Fruit fly (Drosophila melanogaster) whole organism, embryonic: ENCODE measurements around the gene CG4467.

Experiments
- Blimp-1 ChIP-seq: fragments of 200-800 bp; sonication (Bioruptor generic); optimal IDR thresholded peaks from 3 replicates; lab custom pipeline; 2018; ENCODE audit warnings: missing biosample characterization, missing genetic modification characterization, mild to moderate bottlenecking, moderate library complexity, missing genetic modification reagents
- C15 ChIP-seq: fragments of 200-800 bp; sonication (Bioruptor generic); IDR thresholded peaks from 3 replicates; pipeline ENCODE4 v1.3.6; 2022; ENCODE audit warnings: missing biosample characterization, missing genetic modification characterization
- CG1024 ChIP-seq: fragments of 200-800 bp; sonication (Bioruptor generic); IDR thresholded peaks from 2 replicates; pipeline ENCODE4 v1.3.6; 2022; ENCODE audit warnings: missing biosample characterization, missing genetic modification characterization
- CG10979 ChIP-seq: fragments of 200-800 bp; sonication (Bioruptor generic); optimal IDR thresholded peaks from 2 replicates; lab custom pipeline; 2018; ENCODE audit warnings: missing biosample characterization, mild to moderate bottlenecking, missing genetic modification characterization, moderate library complexity
- CG11696 ChIP-seq: fragments of 200-800 bp; sonication (Bioruptor generic); IDR thresholded peaks from 2 replicates; pipeline ENCODE4 v1.3.6; 2022; ENCODE audit warnings: missing biosample characterization, missing genetic modification characterization
- CG15479 ChIP-seq: fragments of 200-800 bp; sonication (Bioruptor generic); optimal IDR thresholded peaks from 3 replicates; lab custom pipeline; 2019; ENCODE audit warnings: missing biosample characterization, mild to moderate bottlenecking, missing genetic modification characterization, moderate library complexity
- CG15514 ChIP-seq: fragments of 200-800 bp; sonication (Bioruptor generic); optimal IDR thresholded peaks from 3 replicates; lab custom pipeline; 2017; ENCODE audit warnings: missing biosample characterization, missing genetic modification characterization, mild to moderate bottlenecking, moderate library complexity, missing genetic modification reagents
- CG1603 ChIP-seq: fragments of 200-800 bp; sonication (Bioruptor generic); optimal IDR thresholded peaks from 2 replicates; lab custom pipeline; 2019; ENCODE audit warnings: missing biosample characterization, mild to moderate bottlenecking, missing genetic modification characterization, moderate library complexity
- CG16863 ChIP-seq: fragments of 200-800 bp; sonication (Bioruptor generic); optimal IDR thresholded peaks from 3 replicates; lab custom pipeline; 2016; ENCODE audit warnings: missing biosample characterization, missing genetic modification characterization
- CG17829 ChIP-seq: fragments of 200-800 bp; optimal IDR thresholded peaks from 2 replicates; lab custom pipeline; 2019; ENCODE audit warnings: missing biosample characterization, mild to moderate bottlenecking, missing genetic modification characterization, moderate library complexity
- CG18262 ChIP-seq: fragments of 200-800 bp; optimal IDR thresholded peaks from 3 replicates; lab custom pipeline; 2019; ENCODE audit warnings: missing biosample characterization, mild to moderate bottlenecking, missing genetic modification characterization, moderate library complexity
- CG18619 ChIP-seq: fragments of 200-800 bp; sonication (Bioruptor generic); optimal IDR thresholded peaks from 3 replicates; lab custom pipeline; 2017; ENCODE audit warnings: missing biosample characterization, mild to moderate bottlenecking, missing genetic modification characterization
- CG2129 ChIP-seq: fragments of 200-800 bp; sonication (Bioruptor generic); IDR thresholded peaks from 2 replicates; pipeline ENCODE4 v1.3.6; 2022; ENCODE audit warnings: missing biosample characterization, missing genetic modification characterization; ENCODE audit not compliant: partially characterized antibody
- CG31224 ChIP-seq: fragments of 200-800 bp; sonication (Bioruptor generic); IDR thresholded peaks from 2 replicates; pipeline ENCODE4 v1.3.6; 2022; ENCODE audit warnings: missing biosample characterization, missing genetic modification characterization
- CG3407 ChIP-seq: fragments of 200-800 bp; sonication (Bioruptor generic); optimal IDR thresholded peaks from 2 replicates; lab custom pipeline; 2018; ENCODE audit warnings: missing biosample characterization, mild to moderate bottlenecking, missing genetic modification characterization
- CG6689 ChIP-seq: fragments of 200-800 bp; sonication (Bioruptor generic); IDR thresholded peaks from 2 replicates; pipeline ENCODE4 v1.3.6; 2022; ENCODE audit warnings: missing biosample characterization, missing genetic modification characterization
- CG7556 ChIP-seq: fragments of 200-800 bp; sonication (Bioruptor generic); optimal IDR thresholded peaks from 2 replicates; lab custom pipeline; 2017; ENCODE audit warnings: missing biosample characterization, mild to moderate bottlenecking, missing genetic modification characterization
- CG7786 ChIP-seq: fragments of 200-800 bp; sonication (Bioruptor generic); optimal IDR thresholded peaks from 2 replicates; lab custom pipeline; 2016; ENCODE audit warnings: missing biosample characterization, missing genetic modification characterization
- CG7928 ChIP-seq: fragments of 200-800 bp; sonication (Bioruptor generic); optimal IDR thresholded peaks from 2 replicates; lab custom pipeline; 2017; ENCODE audit warnings: missing biosample characterization, mild to moderate bottlenecking, missing genetic modification characterization
- CG9932 ChIP-seq: fragments of 200-800 bp; sonication (Bioruptor generic); IDR thresholded peaks from 2 replicates; pipeline ENCODE4 v1.3.6; 2022; ENCODE audit warnings: missing biosample characterization, missing genetic modification characterization
- Camta ChIP-seq: fragments of 200-800 bp; sonication (Bioruptor generic); optimal IDR thresholded peaks from 2 replicates; lab custom pipeline; 2016; ENCODE audit warnings: missing biosample characterization, missing genetic modification characterization
- Chrac-16 ChIP-seq: fragments of 200-800 bp; sonication (Bioruptor generic); optimal IDR thresholded peaks from 3 replicates; lab custom pipeline; 2016; ENCODE audit warnings: missing biosample characterization, missing genetic modification characterization
- Dfd ChIP-seq, 2 experiments: fragments of >200 bp; optimal IDR thresholded peaks; 2 replicates each; lab custom pipeline; 2017; ENCODE audit warnings: missing biosample characterization in 2 of 2, missing genetic modification characterization in 2 of 2
- Dll ChIP-seq: fragments of 200-800 bp; sonication (Bioruptor generic); IDR thresholded peaks from 4 replicates; pipeline ENCODE4 v1.3.6; 2022; ENCODE audit warnings: missing biosample characterization, missing genetic modification characterization; ENCODE audit not compliant: partially characterized antibody
- Drgx ChIP-seq: fragments of 200-800 bp; sonication (Bioruptor generic); IDR thresholded peaks from 2 replicates; pipeline ENCODE4 v1.3.6; 2022; ENCODE audit warnings: missing biosample characterization, missing genetic modification characterization
- H2.0 ChIP-seq: fragments of 200-800 bp; sonication (Bioruptor generic); IDR thresholded peaks from 2 replicates; pipeline ENCODE4 v1.3.6; 2022; ENCODE audit warnings: missing biosample characterization, missing genetic modification characterization
- HHEX ChIP-seq: fragments of 200-800 bp; sonication (Bioruptor generic); optimal IDR thresholded peaks from 3 replicates; lab custom pipeline; 2017; ENCODE audit warnings: missing biosample characterization, mild to moderate bottlenecking, missing genetic modification characterization, missing genetic modification reagents
- HmgD ChIP-seq: fragments of 200-800 bp; sonication (Bioruptor generic); optimal IDR thresholded peaks from 3 replicates; lab custom pipeline; 2016; ENCODE audit warnings: missing biosample characterization, missing genetic modification characterization
- Hr3 ChIP-seq: fragments of 200-800 bp; sonication (Bioruptor generic); optimal IDR thresholded peaks from 3 replicates; lab custom pipeline; 2016; ENCODE audit warnings: missing biosample characterization, missing genetic modification characterization
- Mad ChIP-seq: fragments of 200-800 bp; sonication (Bioruptor generic); optimal IDR thresholded peaks from 2 replicates; lab custom pipeline; 2016; ENCODE audit warnings: missing biosample characterization, missing genetic modification characterization
- Meics ChIP-seq: fragments of 200-800 bp; sonication (Bioruptor generic); optimal IDR thresholded peaks from 2 replicates; lab custom pipeline; 2017; ENCODE audit warnings: missing biosample characterization, mild to moderate bottlenecking, missing genetic modification characterization
- Nf-YC ChIP-seq: fragments of 200-800 bp; optimal IDR thresholded peaks from 3 replicates; lab custom pipeline; 2019; ENCODE audit warnings: missing biosample characterization, mild to moderate bottlenecking, missing genetic modification characterization, moderate library complexity
- Ptx1 ChIP-seq: fragments of 200-800 bp; sonication (Bioruptor generic); IDR thresholded peaks from 2 replicates; pipeline ENCODE4 v1.3.6; 2022; ENCODE audit warnings: missing biosample characterization, missing genetic modification characterization
- Rfx ChIP-seq: fragments of 200-800 bp; sonication (Bioruptor generic); IDR thresholded peaks from 2 replicates; pipeline ENCODE4 v1.3.6; 2022; ENCODE audit warnings: missing biosample characterization, missing genetic modification characterization
- Sox102F ChIP-seq: fragments of 200-800 bp; sonication (Bioruptor generic); optimal IDR thresholded peaks from 2 replicates; lab custom pipeline; 2018; ENCODE audit warnings: missing biosample characterization, mild to moderate bottlenecking, missing genetic modification characterization, moderate library complexity
- abd-A ChIP-seq: fragments of 200-800 bp; sonication (Bioruptor generic); optimal IDR thresholded peaks from 3 replicates; lab custom pipeline; 2019; ENCODE audit warnings: missing biosample characterization, mild to moderate bottlenecking, missing genetic modification characterization, moderate library complexity
- al ChIP-seq: fragments of 200-800 bp; sonication (Bioruptor generic); IDR thresholded peaks from 2 replicates; pipeline ENCODE4 v1.3.6; 2022; ENCODE audit warnings: missing biosample characterization, missing genetic modification characterization
- bbx ChIP-seq: fragments of 200-800 bp; sonication (Bioruptor generic); IDR thresholded peaks from 2 replicates; pipeline ENCODE4 v1.3.6; 2022; ENCODE audit warnings: missing biosample characterization, missing genetic modification characterization; ENCODE audit not compliant: partially characterized antibody
- chinmo ChIP-seq: fragments of 200-800 bp; sonication (Bioruptor generic); IDR thresholded peaks from 4 replicates; pipeline ENCODE4 v1.3.6; 2022; ENCODE audit warnings: missing biosample characterization, missing genetic modification characterization; ENCODE audit not compliant: partially characterized antibody
- dmrt99B ChIP-seq: fragments of 200-800 bp; sonication (Bioruptor generic); optimal IDR thresholded peaks from 2 replicates; lab custom pipeline; 2018; ENCODE audit warnings: missing biosample characterization, mild to moderate bottlenecking, missing genetic modification characterization, moderate library complexity
- fd64A ChIP-seq: fragments of 200-800 bp; sonication (Bioruptor generic); optimal IDR thresholded peaks from 3 replicates; lab custom pipeline; 2018; ENCODE audit warnings: missing biosample characterization, mild to moderate bottlenecking, missing genetic modification characterization
- grn ChIP-seq: fragments of 200-800 bp; sonication (Bioruptor generic); optimal IDR thresholded peaks from 3 replicates; lab custom pipeline; 2017; ENCODE audit warnings: missing biosample characterization, missing genetic modification characterization
- gt ChIP-seq: fragments of 200-800 bp; sonication (Bioruptor generic); IDR thresholded peaks from 2 replicates; pipeline ENCODE4 v1.3.6; 2022; ENCODE audit warnings: missing biosample characterization, missing genetic modification characterization
- ham ChIP-seq: fragments of 200-800 bp; sonication (Bioruptor generic); IDR thresholded peaks from 2 replicates; pipeline ENCODE4 v1.3.6; 2022; ENCODE audit warnings: missing biosample characterization, missing genetic modification characterization
- kay ChIP-seq: fragments of 200-800 bp; sonication (Bioruptor generic); optimal IDR thresholded peaks from 2 replicates; lab custom pipeline; 2016; ENCODE audit warnings: missing biosample characterization, missing genetic modification characterization
- klu ChIP-seq: fragments of 200-800 bp; sonication (Bioruptor generic); IDR thresholded peaks from 2 replicates; pipeline ENCODE4 v1.3.6; 2022; ENCODE audit warnings: missing biosample characterization, missing genetic modification characterization
- pb ChIP-seq: fragments of 200-800 bp; sonication (Bioruptor generic); optimal IDR thresholded peaks from 3 replicates; lab custom pipeline; 2016; ENCODE audit warnings: missing biosample characterization, missing genetic modification characterization
- sqz ChIP-seq: fragments of 200-800 bp; sonication (Bioruptor generic); optimal IDR thresholded peaks from 3 replicates; lab custom pipeline; 2018; ENCODE audit warnings: missing biosample characterization, mild to moderate bottlenecking, missing genetic modification characterization
- sug ChIP-seq: fragments of 200-800 bp; optimal IDR thresholded peaks from 2 replicates; lab custom pipeline; 2019; ENCODE audit warnings: missing biosample characterization, mild to moderate bottlenecking, missing genetic modification characterization, moderate library complexity
- tx ChIP-seq: fragments of 200-800 bp; sonication (Bioruptor generic); optimal IDR thresholded peaks from 2 replicates; lab custom pipeline; 2016; ENCODE audit warnings: missing biosample characterization, missing genetic modification characterization
- usp ChIP-seq: fragments of >200 bp; optimal IDR thresholded peaks from 2 replicates; lab custom pipeline; 2017; ENCODE audit warnings: missing biosample characterization, missing genetic modification characterization

CG4467 gene

dm6 chr3R:23295360-23295772, 46.7 kb upstream of the CG4467 start (continued):
- no peak for TF ChIP-seq CG16863 (GFP tag; lab: Kevin White, UChicago)
- no peak for TF ChIP-seq Sox102F (GFP tag; lab: Kevin White, UChicago)
- TF ChIP-seq pb = peak; percentile 37
- TF ChIP-seq CG31224 = no peak
- TF ChIP-seq CG11696 (GFP tag; lab: Robert Waterston, UW) = no peak
- TF ChIP-seq fd64A (GFP tag; lab: Kevin White, UChicago) = peak; percentile 25
- TF ChIP-seq abd-A = peak; percentile 75
- TF ChIP-seq CG15514 (GFP tag; lab: Kevin White, UChicago) = peak; percentile 8
- TF ChIP-seq CG15479 (GFP tag; lab: Kevin White, UChicago) = peak; percentile 63
- TF ChIP-seq Meics (GFP tag; lab: Kevin White, UChicago) = peak; percentile 26
- no peak for TF ChIP-seq C15 (GFP tag; lab: Robert Waterston, UW)
- no peak for TF ChIP-seq Dfd (GFP tag; optimal IDR thresholded peaks at IDR 0.05; lab: Kevin White, UChicago)
- peak; percentile 42 for TF ChIP-seq CG10979 (tag; lab: Kevin White, UChicago)
- TF ChIP-seq klu (GFP tag; lab: Robert Waterston, UW) = no peak
- peak; percentile 49 for TF ChIP-seq CG17829
- peak; percentile 52; the same call in 1 of the 2 replicates for TF ChIP-seq Drgx (GFP tag; lab: Robert Waterston, UW)
- peak; percentile 20 for TF ChIP-seq Mad
- TF ChIP-seq CG6689 = peak; percentile 25; the same call in 1 of the 2 replicates
- TF ChIP-seq CG7786 = no peak
- peak; percentile 91 for TF ChIP-seq grn (GFP tag; lab: Kevin White, UChicago)
- TF ChIP-seq sug (tag; lab: Kevin White, UChicago) = peak; percentile 59
- TF ChIP-seq sqz (GFP tag; lab: Kevin White, UChicago) = peak; percentile 49
- peak; percentile 9 for TF ChIP-seq Blimp-1 (GFP tag; lab: Kevin White, UChicago)
- TF ChIP-seq dmrt99B (tag; lab: Kevin White, UChicago) = peak; percentile 42
- peak; percentile 41; the same call in 1 of the 2 replicates for TF ChIP-seq Rfx (GFP tag; lab: Robert Waterston, UW)
- TF ChIP-seq CG1603 (tag; lab: Kevin White, UChicago) = peak; percentile 24
- no peak for TF ChIP-seq tx (GFP tag; lab: Kevin White, UChicago)
- TF ChIP-seq Chrac-16 (GFP tag; lab: Kevin White, UChicago) = no peak
- peak; percentile 75 for TF ChIP-seq HmgD
- TF ChIP-seq HHEX (GFP tag; lab: Kevin White, UChicago) = no peak
- TF ChIP-seq usp (GFP tag; lab: Kevin White, UChicago) = no peak
- peak; percentile 6; the same call in 1 of the 2 replicates for TF ChIP-seq CG9932 (GFP tag; lab: Robert Waterston, UW)
- TF ChIP-seq Hr3 (GFP tag; lab: Kevin White, UChicago) = no peak
- TF ChIP-seq CG2129 = no peak
- no peak for TF ChIP-seq al (GFP tag; lab: Robert Waterston, UW)
- TF ChIP-seq Camta (GFP tag; lab: Kevin White, UChicago) = no peak
- TF ChIP-seq CG7556 (GFP tag; lab: Kevin White, UChicago) = no peak
- no peak for TF ChIP-seq ham (GFP tag; lab: Robert Waterston, UW)
- no peak for TF ChIP-seq CG7928
- TF ChIP-seq CG3407 (GFP tag; lab: Kevin White, UChicago) = no peak
- TF ChIP-seq Nf-YC (tag; lab: Kevin White, UChicago) = peak; percentile 98
- TF ChIP-seq Dll (GFP tag; lab: Robert Waterston, UW) = no peak
- peak; percentile 29 for TF ChIP-seq CG18262 (tag; lab: Kevin White, UChicago)
- no peak for TF ChIP-seq H2.0 (GFP tag; lab: Robert Waterston, UW)
- no peak for TF ChIP-seq Ptx1 (GFP tag; lab: Robert Waterston, UW)
- TF ChIP-seq chinmo = peak; percentile 91; the same call in 3 of the 4 replicates
- TF ChIP-seq gt (GFP tag; lab: Robert Waterston, UW) = no peak
- peak; percentile 66 for TF ChIP-seq bbx
- no peak for TF ChIP-seq CG1024 (GFP tag; lab: Robert Waterston, UW)
- no peak for TF ChIP-seq CG18619 (GFP tag; lab: Kevin White, UChicago)
- no peak for TF ChIP-seq kay (GFP tag; lab: Kevin White, UChicago)
